Fruit fly (Drosophila melanogaster) whole organism, embryonic: Measurements from ENCODE around the gene CG14669.

ENCODE experiments used
- Asciz ChIP-seq: fragments of 200-800 bp; sonication (Bioruptor generic); optimal IDR thresholded peaks from 2 replicates; lab custom pipeline; 2017; ENCODE audit warnings: missing biosample characterization, mild to moderate bottlenecking, missing genetic modification characterization, missing genetic modification reagents
- Awh ChIP-seq: fragments of 200-800 bp; sonication (Bioruptor generic); IDR thresholded peaks from 2 replicates; pipeline ENCODE4, ENCODE4 v1.3.6; 2022; ENCODE audit warnings: missing biosample characterization, missing genetic modification characterization
- BEAF-32 ChIP-seq: fragments of 200-800 bp; sonication (Bioruptor generic); optimal IDR thresholded peaks from 3 replicates; lab custom pipeline; 2017; ENCODE audit warnings: missing biosample characterization, missing genetic modification characterization, mild to moderate bottlenecking, moderate library complexity, missing genetic modification reagents
- BtbVII ChIP-seq: fragments of 200-800 bp; sonication (Bioruptor generic); optimal IDR thresholded peaks from 3 replicates; lab custom pipeline; 2017; ENCODE audit warnings: missing biosample characterization, mild to moderate bottlenecking, missing genetic modification characterization
- CG10543 ChIP-seq: fragments of 200-800 bp; sonication (Bioruptor generic); optimal IDR thresholded peaks from 3 replicates; lab custom pipeline; 2017; ENCODE audit warnings: missing biosample characterization, mild to moderate bottlenecking, missing genetic modification characterization, moderate library complexity
- CG11085 ChIP-seq: fragments of 200-800 bp; sonication (Bioruptor generic); IDR thresholded peaks from 2 replicates; pipeline ENCODE4 v1.3.6; 2022; ENCODE audit warnings: missing biosample characterization, missing genetic modification characterization
- CG12299 ChIP-seq: fragments of 200-800 bp; sonication (Bioruptor generic); optimal IDR thresholded peaks from 2 replicates; lab custom pipeline; 2018; ENCODE audit warnings: missing biosample characterization, mild to moderate bottlenecking, missing genetic modification characterization
- CG14014 ChIP-seq: fragments of 200-800 bp; sonication (Bioruptor generic); IDR thresholded peaks from 2 replicates; pipeline ENCODE4 v1.3.6; 2022; ENCODE audit warnings: missing biosample characterization, missing genetic modification characterization
- CG14860 ChIP-seq: fragments of 200-800 bp; sonication (Bioruptor generic); IDR thresholded peaks from 3 replicates; pipeline ENCODE4 v1.3.6; 2022; ENCODE audit warnings: missing biosample characterization, missing genetic modification characterization; ENCODE audit not compliant: partially characterized antibody
- CG17361 ChIP-seq: fragments of 200-800 bp; sonication (Bioruptor generic); IDR thresholded peaks from 3 replicates; pipeline ENCODE4 v1.3.6; 2022; ENCODE audit warnings: missing biosample characterization, missing genetic modification characterization
- CG17612 ChIP-seq: fragments of 200-800 bp; sonication (Bioruptor generic); IDR thresholded peaks from 2 replicates; pipeline ENCODE4 v1.3.6; 2022; ENCODE audit warnings: missing biosample characterization, missing genetic modification characterization
- CG18011 ChIP-seq: fragments of 200-800 bp; sonication (Bioruptor generic); optimal IDR thresholded peaks from 2 replicates; lab custom pipeline; 2017; ENCODE audit warnings: missing biosample characterization, missing genetic modification characterization, mild to moderate bottlenecking, moderate library complexity, missing genotype
- CG2199 ChIP-seq: fragments of 200-800 bp; sonication (Bioruptor generic); IDR thresholded peaks from 3 replicates; pipeline ENCODE4 v1.3.6; 2022; ENCODE audit warnings: missing biosample characterization, missing genetic modification characterization
- CG2889 ChIP-seq: fragments of 200-800 bp; sonication (Bioruptor generic); IDR thresholded peaks from 3 replicates; pipeline ENCODE4 v1.3.6; 2022; ENCODE audit warnings: missing biosample characterization, missing genetic modification characterization
- CG30020 ChIP-seq: fragments of 200-800 bp; optimal IDR thresholded peaks from 2 replicates; lab custom pipeline; 2019; ENCODE audit warnings: missing biosample characterization, mild to moderate bottlenecking, missing genetic modification characterization, moderate library complexity
- CG32767 ChIP-seq: fragments of 200-800 bp; sonication (Bioruptor generic); IDR thresholded peaks from 2 replicates; pipeline ENCODE4 v1.3.6; 2022; ENCODE audit warnings: missing biosample characterization, missing genetic modification characterization
- CG4707 ChIP-seq: fragments of 200-800 bp; sonication (Bioruptor generic); optimal IDR thresholded peaks from 2 replicates; lab custom pipeline; 2018; ENCODE audit warnings: missing biosample characterization, mild to moderate bottlenecking, missing genetic modification characterization, moderate library complexity
- CG7987 ChIP-seq: fragments of 200-800 bp; sonication (Bioruptor generic); optimal IDR thresholded peaks from 2 replicates; lab custom pipeline; 2018; ENCODE audit warnings: missing biosample characterization, mild to moderate bottlenecking, missing genetic modification characterization, moderate library complexity
- CG8089 ChIP-seq: fragments of 200-800 bp; sonication (Bioruptor generic); optimal IDR thresholded peaks from 3 replicates; lab custom pipeline; 2016; ENCODE audit warnings: missing biosample characterization, missing genetic modification characterization
- CG9437 ChIP-seq: fragments of 200-800 bp; sonication (Bioruptor generic); optimal IDR thresholded peaks from 2 replicates; lab custom pipeline; 2018; ENCODE audit warnings: missing biosample characterization, mild to moderate bottlenecking, missing genetic modification characterization
- CG9609 ChIP-seq: fragments of 200-800 bp; sonication (Bioruptor generic); optimal IDR thresholded peaks from 3 replicates; lab custom pipeline; 2016; ENCODE audit warnings: missing biosample characterization, missing genetic modification characterization
- Dip2 ChIP-seq: fragments of 200-800 bp; sonication (Bioruptor generic); IDR thresholded peaks from 2 replicates; pipeline ENCODE4 v1.3.6; 2022; ENCODE audit warnings: missing biosample characterization, missing genetic modification characterization
- Doc3 ChIP-seq: fragments of 200-800 bp; sonication (Bioruptor generic); IDR thresholded peaks from 3 replicates; pipeline ENCODE4 v1.3.6; 2022; ENCODE audit warnings: missing biosample characterization, missing genetic modification characterization; ENCODE audit not compliant: partially characterized antibody
- GATAe ChIP-seq: fragments of 200-800 bp; sonication (Bioruptor generic); conservative IDR thresholded peaks from 2 replicates; pipeline ENCODE4 v1.3.6; 2022; ENCODE audit warnings: missing biosample characterization, missing genetic modification characterization
- HmgD ChIP-seq: fragments of 200-800 bp; sonication (Bioruptor generic); optimal IDR thresholded peaks from 3 replicates; lab custom pipeline; 2016; ENCODE audit warnings: missing biosample characterization, missing genetic modification characterization
- MBD-R2 ChIP-seq: fragments of 200-800 bp; sonication (Bioruptor generic); IDR thresholded peaks from 2 replicates; pipeline ENCODE4 v1.3.6; 2022; ENCODE audit warnings: missing biosample characterization, missing genetic modification characterization
- MESR4 ChIP-seq: fragments of 200-800 bp; sonication (Bioruptor generic); optimal IDR thresholded peaks from 2 replicates; lab custom pipeline; 2018; ENCODE audit warnings: missing biosample characterization, mild to moderate bottlenecking, missing genetic modification characterization, moderate library complexity
- Med ChIP-seq: fragments of 200-800 bp; sonication (Bioruptor generic); peaks from one replicate; lab custom pipeline; 2016; ENCODE audit warnings: missing biosample characterization, missing genetic modification characterization, mild to moderate bottlenecking, inconsistent platforms, moderate library complexity
- Mes4 ChIP-seq: fragments of 200-800 bp; sonication (Bioruptor generic); optimal IDR thresholded peaks from 2 replicates; lab custom pipeline; 2016; ENCODE audit warnings: missing biosample characterization, missing genetic modification characterization
- PHDP ChIP-seq: fragments of 200-800 bp; sonication (Bioruptor generic); optimal IDR thresholded peaks from 3 replicates; lab custom pipeline; 2018; ENCODE audit warnings: missing biosample characterization, mild to moderate bottlenecking, missing genetic modification characterization, moderate library complexity
- Rfx ChIP-seq: fragments of 200-800 bp; sonication (Bioruptor generic); IDR thresholded peaks from 2 replicates; pipeline ENCODE4 v1.3.6; 2022; ENCODE audit warnings: missing biosample characterization, missing genetic modification characterization
- Sry-β ChIP-seq: fragments of 200-800 bp; sonication (Bioruptor generic); optimal IDR thresholded peaks from 2 replicates; lab custom pipeline; 2018; ENCODE audit warnings: missing biosample characterization, mild to moderate bottlenecking, missing genetic modification characterization, moderate library complexity
- az2 ChIP-seq: fragments of 200-800 bp; sonication (Bioruptor generic); optimal IDR thresholded peaks from 3 replicates; lab custom pipeline; 2016; ENCODE audit warnings: missing biosample characterization, missing genetic modification characterization
- bbx ChIP-seq: fragments of 200-800 bp; sonication (Bioruptor generic); IDR thresholded peaks from 2 replicates; pipeline ENCODE4 v1.3.6; 2022; ENCODE audit warnings: missing biosample characterization, missing genetic modification characterization; ENCODE audit not compliant: partially characterized antibody
- chif ChIP-seq, 2 experiments: fragments of 200-800 bp; sonication (Bioruptor generic); optimal IDR thresholded peaks; 3 replicates each; lab custom pipeline; 2016; ENCODE audit warnings: missing biosample characterization in 2 of 2, missing genetic modification characterization in 2 of 2
- chinmo ChIP-seq: fragments of 200-800 bp; sonication (Bioruptor generic); IDR thresholded peaks from 4 replicates; pipeline ENCODE4 v1.3.6; 2022; ENCODE audit warnings: missing biosample characterization, missing genetic modification characterization; ENCODE audit not compliant: partially characterized antibody
- disco-r ChIP-seq: fragments of 200-800 bp; sonication (Bioruptor generic); optimal IDR thresholded peaks from 2 replicates; lab custom pipeline; 2016; ENCODE audit warnings: missing biosample characterization, missing genetic modification characterization
- en ChIP-seq: fragments of 200-800 bp; sonication (Bioruptor generic); optimal IDR thresholded peaks from 2 replicates; lab custom pipeline; 2016; ENCODE audit warnings: missing biosample characterization, missing genetic modification characterization
- esg ChIP-seq: fragments of 200-800 bp; sonication (Bioruptor generic); conservative IDR thresholded peaks from 2 replicates; pipeline ENCODE4 v1.3.6; 2022; ENCODE audit warnings: missing biosample characterization, missing genetic modification characterization
- ewg ChIP-seq: fragments of 200-800 bp; sonication (Bioruptor generic); optimal IDR thresholded peaks from 3 replicates; lab custom pipeline; 2017; ENCODE audit warnings: mild to moderate bottlenecking, missing biosample characterization, missing genetic modification reagents, missing genetic modification characterization
- fd102C ChIP-seq: fragments of 200-800 bp; sonication (Bioruptor generic); optimal IDR thresholded peaks from 2 replicates; lab custom pipeline; 2018; ENCODE audit warnings: missing biosample characterization, mild to moderate bottlenecking, missing genetic modification characterization, moderate library complexity
- fd64A ChIP-seq: fragments of 200-800 bp; sonication (Bioruptor generic); optimal IDR thresholded peaks from 3 replicates; lab custom pipeline; 2018; ENCODE audit warnings: missing biosample characterization, mild to moderate bottlenecking, missing genetic modification characterization
- kay ChIP-seq: fragments of 200-800 bp; sonication (Bioruptor generic); optimal IDR thresholded peaks from 2 replicates; lab custom pipeline; 2016; ENCODE audit warnings: missing biosample characterization, missing genetic modification characterization
- onecut ChIP-seq: fragments of 200-800 bp; sonication (Bioruptor generic); IDR thresholded peaks from 2 replicates; pipeline ENCODE4 v1.3.6; 2022; ENCODE audit warnings: missing biosample characterization, missing genetic modification characterization
- otp ChIP-seq: fragments of 200-800 bp; sonication (Bioruptor generic); IDR thresholded peaks from 3 replicates; pipeline ENCODE4, ENCODE4 v1.3.6; 2022; ENCODE audit warnings: missing biosample characterization, missing genetic modification characterization
- seq ChIP-seq: fragments of 200-800 bp; sonication (Bioruptor generic); IDR thresholded peaks from 2 replicates; pipeline ENCODE4 v1.3.6; 2022; ENCODE audit warnings: missing biosample characterization, missing genetic modification characterization
- shn ChIP-seq: fragments of 200-800 bp; sonication (Bioruptor generic); optimal IDR thresholded peaks from 3 replicates; lab custom pipeline; 2016; ENCODE audit warnings: missing biosample characterization, missing genetic modification characterization
- sima ChIP-seq: fragments of 200-800 bp; sonication (Bioruptor generic); optimal IDR thresholded peaks from 2 replicates; lab custom pipeline; 2016; ENCODE audit warnings: missing biosample characterization, missing genetic modification characterization
- vfl ChIP-seq: fragments of 200-800 bp; sonication (Bioruptor generic); optimal IDR thresholded peaks from 2 replicates; lab custom pipeline; 2016; ENCODE audit warnings: missing biosample characterization, missing genetic modification characterization
- vnd ChIP-seq: fragments of 200-800 bp; sonication (Bioruptor generic); IDR thresholded peaks from 3 replicates; pipeline ENCODE4 v1.3.6; 2022; ENCODE audit warnings: missing biosample characterization, missing genetic modification characterization; ENCODE audit not compliant: partially characterized antibody
- vvl ChIP-seq: fragments of 200-800 bp; sonication (Bioruptor generic); IDR thresholded peaks from 2 replicates; pipeline ENCODE4 v1.3.6; 2022; ENCODE audit warnings: missing biosample characterization, missing genetic modification characterization

The CG14669 gene

DNA sequence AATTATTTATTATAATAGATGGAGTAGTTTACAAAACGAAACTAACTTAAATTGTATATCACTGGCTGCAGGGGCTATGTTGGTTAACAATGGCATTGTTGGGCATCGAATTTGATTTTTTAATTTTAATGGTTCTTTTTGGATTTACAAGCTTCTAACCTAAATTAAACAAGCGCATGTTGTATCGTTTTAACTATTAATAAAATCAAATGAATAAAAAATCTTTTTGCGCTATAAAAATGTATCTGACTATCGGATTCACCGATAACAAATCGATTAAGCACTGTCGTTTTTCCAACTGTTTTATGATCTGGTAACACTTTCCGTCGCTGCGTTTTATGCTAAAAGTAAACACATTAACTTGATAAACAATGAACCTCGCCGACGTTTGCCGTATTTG, 39.6 kb upstream of the CG14669 start, which contains the start of the genes hd and CG14667 (continued):
- TF ChIP-seq CG12299 (tag; lab: Kevin White, UChicago) = no peak
- no peak for TF ChIP-seq CG9609 (GFP tag; lab: Kevin White, UChicago)
- no peak for TF ChIP-seq Sry-β (GFP tag; lab: Kevin White, UChicago)
- no peak for TF ChIP-seq chif (GFP tag; optimal IDR thresholded peaks at IDR 0.05; lab: Kevin White, UChicago)
- TF ChIP-seq CG7987 (GFP tag; lab: Kevin White, UChicago) = no peak
- peak; percentile 54; the same call in 1 of the 3 replicates for TF ChIP-seq Doc3 (GFP tag; lab: Robert Waterston, UW)
- no peak; the same call in 1 of the 2 replicates for TF ChIP-seq Rfx (GFP tag; lab: Robert Waterston, UW)
- no peak for TF ChIP-seq fd102C (GFP tag; lab: Kevin White, UChicago)
- TF ChIP-seq CG18011 (GFP tag; lab: Kevin White, UChicago) = no peak
- no peak for TF ChIP-seq Mes4 (GFP tag; lab: Kevin White, UChicago)
- TF ChIP-seq BEAF-32 (GFP tag; lab: Kevin White, UChicago) = peak; percentile 77
- 0 out of 2 replicates have a peak, but pooled peaks have one; percentile 7 for TF ChIP-seq Awh (GFP tag; lab: Robert Waterston, UW)
- TF ChIP-seq PHDP (tag; lab: Kevin White, UChicago) = no peak
- peak; percentile 26; the same call in 1 of the 2 replicates for TF ChIP-seq bbx (GFP tag; lab: Robert Waterston, UW)
- TF ChIP-seq CG2199 = no peak
- no peak for TF ChIP-seq seq (GFP tag; lab: Robert Waterston, UW)
- no peak for TF ChIP-seq MESR4 (GFP tag; lab: Kevin White, UChicago)
- TF ChIP-seq CG11085 = no peak
- TF ChIP-seq Med (GFP tag; lab: Kevin White, UChicago) = peak; percentile 75
- no peak for TF ChIP-seq CG17612
- TF ChIP-seq CG4707 (GFP tag; lab: Kevin White, UChicago) = no peak
- no peak for TF ChIP-seq Dip2 (GFP tag; lab: Robert Waterston, UW)
- no peak for TF ChIP-seq onecut (GFP tag; lab: Robert Waterston, UW)
- no peak for TF ChIP-seq CG8089 (GFP tag; lab: Kevin White, UChicago)
- peak; percentile 45 for TF ChIP-seq CG30020 (tag; lab: Kevin White, UChicago)
- TF ChIP-seq chinmo (GFP tag; lab: Robert Waterston, UW) = 0 out of 4 replicates have a peak, but pooled peaks have one; percentile 45
- TF ChIP-seq kay (GFP tag; lab: Kevin White, UChicago) = no peak
- no peak for TF ChIP-seq CG17361
- no peak for TF ChIP-seq CG9437 (GFP tag; lab: Kevin White, UChicago)
- TF ChIP-seq fd64A = no peak
- no peak for TF ChIP-seq vfl (GFP tag; lab: Kevin White, UChicago)
- TF ChIP-seq disco-r = no peak
- no peak for TF ChIP-seq Asciz
- no peak for TF ChIP-seq CG14014 (GFP tag; lab: Robert Waterston, UW)
- no peak for TF ChIP-seq HmgD (GFP tag; lab: Kevin White, UChicago)
- no peak for TF ChIP-seq vnd (GFP tag; lab: Robert Waterston, UW)
- TF ChIP-seq en (GFP tag; lab: Kevin White, UChicago) = no peak

DNA sequence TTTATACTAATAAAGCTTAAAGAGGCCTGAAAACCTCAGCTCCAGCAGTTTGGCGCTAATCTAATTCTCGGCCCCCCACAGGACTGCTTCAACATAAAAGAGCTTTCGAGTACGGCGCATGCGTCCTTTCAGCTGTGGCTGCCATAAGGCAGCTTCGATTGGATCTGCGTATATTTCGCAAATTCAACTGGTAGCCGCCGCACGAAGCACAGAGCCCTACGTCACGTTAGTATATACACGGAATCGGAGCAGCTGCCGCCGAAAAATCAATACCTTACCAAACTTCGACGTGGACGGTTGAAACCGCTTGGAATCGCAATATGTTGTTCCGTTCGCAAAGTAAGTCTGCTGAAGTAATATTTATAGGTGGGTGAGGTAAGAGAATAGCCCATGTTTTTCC, 37.7 kb upstream of the CG14669 start, which contains the start of gene 7B2:
Gene 7B2 (plus strand): TSS at position 169 of the 400 bp plus-strand sequence.
- TF ChIP-seq GATAe (GFP tag; lab: Robert Waterston, UW) (no peak), MBD-R2 (GFP tag; lab: Robert Waterston, UW) (peak; percentile 13; the same call in 1 of the 2 replicates), shn (no peak), onecut (GFP tag; lab: Robert Waterston, UW) (peak; percentile 97), CG2889 (no peak), CG32767 (GFP tag; lab: Robert Waterston, UW) (peak; percentile 16; the same call in 1 of the 2 replicates), Med (GFP tag; lab: Kevin White, UChicago) (peak; percentile 23), MESR4 (GFP tag; lab: Kevin White, UChicago) (peak; percentile 16), sima (GFP tag; lab: Kevin White, UChicago) (no peak), ewg (GFP tag; lab: Kevin White, UChicago) (peak; percentile 89), CG10543 (GFP tag; lab: Kevin White, UChicago) (no peak), az2 (no peak), esg (GFP tag; lab: Robert Waterston, UW) (no peak), CG14860 (GFP tag; lab: Robert Waterston, UW) (no peak), otp (GFP tag; lab: Robert Waterston, UW) (no peak), BtbVII (GFP tag; lab: Kevin White, UChicago) (no peak), vvl (no peak)
